Fruit fly (Drosophila melanogaster): ENCODE data around the gene Ance.

DNA sequence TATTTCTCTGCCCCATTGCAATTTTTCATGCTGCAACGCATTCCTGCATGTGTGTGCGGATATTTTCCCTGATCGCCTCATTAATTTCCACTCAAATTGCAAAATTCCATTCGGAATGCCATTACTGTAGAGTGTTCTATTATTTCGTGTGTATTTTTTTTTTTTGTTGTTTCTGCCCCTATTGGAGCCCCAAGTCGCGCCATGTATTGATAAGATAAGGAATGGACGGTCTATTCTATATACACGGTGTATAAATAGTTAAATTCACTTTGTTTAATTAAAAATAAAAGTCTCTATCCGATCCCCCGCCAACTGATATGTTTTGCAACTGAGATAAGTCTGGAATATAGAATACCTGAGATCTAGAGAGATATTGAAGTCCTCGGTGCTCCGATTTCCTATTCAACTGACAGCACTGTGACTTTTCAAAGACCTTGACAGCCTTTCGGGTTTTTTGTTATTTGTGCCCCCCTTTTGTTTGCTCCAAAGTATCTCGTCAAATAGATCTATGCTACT, 24.0 kb upstream of the Ance start:
- TF ChIP-seq Crg-1 (GFP tag; optimal IDR thresholded peaks at IDR 0.05) (no peak), Clk (GFP tag; optimal IDR thresholded peaks at IDR 0.05) (no peak), CG14711 (tag; optimal IDR thresholded peaks at IDR 0.05) (no peak), CG33017 (tag; optimal IDR thresholded peaks at IDR 0.05) (no peak), cnc (optimal IDR thresholded peaks at IDR 0.05) (no peak), kay (GFP tag; ENCODE audit: borderline replicate concordance) (no peak), bab1 (GFP tag; optimal IDR thresholded peaks at IDR 0.05) (no peak), CG5204 (GFP tag; optimal IDR thresholded peaks at IDR 0.05) (no peak), CG11617 (GFP tag; optimal IDR thresholded peaks at IDR 0.05) (no peak), CG1620 (GFP tag; optimal IDR thresholded peaks at IDR 0.05) (no peak)

Data from whole organism, adult.